Worm (Caenorhabditis elegans): ENCODE measurements around the gene Y55D5A.3.

Y55D5A.3 gene

DNA sequence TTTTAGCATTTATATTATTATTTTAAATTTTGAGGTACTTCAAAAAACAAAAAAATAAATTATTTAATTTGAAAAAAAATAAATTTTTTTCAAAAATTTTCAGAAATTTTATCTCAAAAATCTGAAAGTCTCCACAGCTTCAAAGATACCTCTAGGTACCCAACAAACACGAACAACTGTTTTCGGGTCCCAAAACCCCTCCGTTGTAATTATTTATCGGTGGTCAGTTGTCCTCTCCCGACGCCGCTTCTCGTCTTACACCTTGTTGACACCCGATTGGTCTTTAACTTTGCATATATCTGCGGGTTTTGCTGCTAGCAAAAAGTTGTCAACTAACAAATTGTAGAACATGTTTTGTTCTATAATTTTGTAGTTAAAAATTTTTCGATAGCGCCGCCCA is 587 bp upstream of the Y55D5A.3 start:
- TF ChIP-seq ztf-29 (GFP tag; IDR thresholded peaks at IDR 0.05) = no peak
- no peak for TF ChIP-seq tab-1 (GFP tag; IDR thresholded peaks at IDR 0.05)
- TF ChIP-seq klf-2 (GFP tag; conservative IDR thresholded peaks at IDR 0.05) = no peak
- no peak for TF ChIP-seq med-1 (GFP tag; optimal IDR thresholded peaks at IDR 0.05; ENCODE audit: insufficient read depth)
- TF ChIP-seq T22C8.4 (GFP tag; IDR thresholded peaks at IDR 0.05) = no peak
- TF ChIP-seq cog-1 (tag; optimal IDR thresholded peaks at IDR 0.05) = no peak
- TF ChIP-seq ref-1 (GFP tag; conservative IDR thresholded peaks at IDR 0.05) = no peak
- no peak for TF ChIP-seq ztf-23 (GFP tag; IDR thresholded peaks at IDR 0.05)
- no peak for TF ChIP-seq flt-1 (GFP tag; IDR thresholded peaks at IDR 0.05)

DNA sequence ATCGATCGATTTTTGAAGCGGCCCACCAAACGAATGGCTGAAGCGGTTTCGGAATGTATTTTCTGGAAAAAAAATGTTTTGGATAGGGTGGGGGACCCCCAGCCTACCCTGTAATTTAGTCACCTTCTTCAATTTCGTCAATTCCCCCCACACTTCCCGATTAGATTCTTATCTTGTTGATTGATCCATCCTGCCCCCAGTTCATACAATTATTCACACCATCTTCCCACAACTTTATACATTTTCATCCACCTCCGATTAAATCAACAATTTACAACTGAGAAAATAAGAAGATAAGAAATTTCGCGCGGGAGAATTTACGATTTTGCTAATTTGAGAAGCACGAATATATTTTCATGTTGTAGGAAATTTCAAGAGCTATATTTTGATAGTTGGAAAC is 2.6 kb downstream of the Y55D5A.3 start:
- no peak for TF ChIP-seq med-1 (GFP tag; optimal IDR thresholded peaks at IDR 0.05; ENCODE audit: insufficient read depth)
- TF ChIP-seq T22C8.4 (GFP tag; IDR thresholded peaks at IDR 0.05) = no peak
- TF ChIP-seq flt-1 (GFP tag; IDR thresholded peaks at IDR 0.05) = no peak
- TF ChIP-seq tab-1 (GFP tag; IDR thresholded peaks at IDR 0.05) = no peak
- TF ChIP-seq cog-1 (tag; optimal IDR thresholded peaks at IDR 0.05) = no peak
- TF ChIP-seq ref-1 (GFP tag; conservative IDR thresholded peaks at IDR 0.05) = no peak
- TF ChIP-seq ztf-29 (GFP tag; IDR thresholded peaks at IDR 0.05) = no peak
- TF ChIP-seq ztf-23 (GFP tag; IDR thresholded peaks at IDR 0.05) = no peak
- no peak for TF ChIP-seq klf-2 (GFP tag; conservative IDR thresholded peaks at IDR 0.05)

DNA sequence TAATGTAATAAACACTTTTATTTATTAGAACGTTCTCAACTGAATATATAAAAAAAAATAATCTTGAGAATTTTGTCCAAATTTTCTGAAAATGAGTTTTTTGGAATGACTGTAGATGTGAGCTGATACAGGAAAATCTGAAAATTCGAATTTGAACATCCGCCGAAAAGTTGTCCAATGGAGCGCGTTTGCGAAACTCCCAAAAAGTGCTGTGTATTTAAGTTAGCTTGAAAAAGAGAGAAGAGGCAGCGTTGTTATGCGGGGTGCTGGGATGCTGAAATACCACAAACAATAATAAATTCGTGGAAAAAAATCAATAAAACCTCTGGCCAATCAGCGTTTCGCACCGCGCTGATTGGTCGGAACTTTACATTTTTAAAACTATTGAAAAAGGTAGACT is 5.3 kb downstream of the Y55D5A.3 start:
- TF ChIP-seq ref-1 (GFP tag; conservative IDR thresholded peaks at IDR 0.05) (no peak), flt-1 (GFP tag; IDR thresholded peaks at IDR 0.05) (no peak), ztf-29 (GFP tag; IDR thresholded peaks at IDR 0.05) (no peak), cog-1 (tag; optimal IDR thresholded peaks at IDR 0.05) (no peak), ztf-23 (GFP tag; IDR thresholded peaks at IDR 0.05) (no peak), med-1 (GFP tag; optimal IDR thresholded peaks at IDR 0.05; ENCODE audit: insufficient read depth) (no peak), klf-2 (GFP tag; conservative IDR thresholded peaks at IDR 0.05) (no peak), tab-1 (GFP tag; IDR thresholded peaks at IDR 0.05) (no peak), T22C8.4 (GFP tag; IDR thresholded peaks at IDR 0.05) (peak; percentile 22; the same call in 1 of the 2 replicates)

DNA sequence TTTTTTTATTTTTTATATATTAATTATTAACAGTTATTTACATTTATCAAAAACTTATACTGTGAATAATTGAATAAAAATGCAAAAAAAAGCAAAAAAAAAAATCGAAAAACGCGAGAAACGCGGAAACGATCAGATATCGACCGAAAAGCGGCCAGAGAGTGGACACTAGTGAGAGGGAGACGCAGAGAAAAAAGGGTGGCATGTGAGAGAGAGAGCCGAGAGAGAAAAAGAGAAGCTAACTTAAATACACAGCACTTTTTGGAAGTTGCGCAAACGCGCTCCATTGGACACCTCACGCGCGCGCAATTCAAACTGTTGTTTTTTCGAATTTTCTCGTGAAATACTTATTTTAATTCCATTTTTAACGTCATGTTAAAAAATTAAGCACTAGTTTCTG is 9.1 kb downstream of the Y55D5A.3 start:
- TF ChIP-seq T22C8.4 (GFP tag; IDR thresholded peaks at IDR 0.05) (peak; percentile 59), cog-1 (tag; optimal IDR thresholded peaks at IDR 0.05) (peak; percentile 47), tab-1 (GFP tag; IDR thresholded peaks at IDR 0.05) (no peak), flt-1 (GFP tag; IDR thresholded peaks at IDR 0.05) (peak; percentile 69), ztf-29 (GFP tag; IDR thresholded peaks at IDR 0.05) (peak; percentile 66), klf-2 (GFP tag; conservative IDR thresholded peaks at IDR 0.05) (no peak)

DNA sequence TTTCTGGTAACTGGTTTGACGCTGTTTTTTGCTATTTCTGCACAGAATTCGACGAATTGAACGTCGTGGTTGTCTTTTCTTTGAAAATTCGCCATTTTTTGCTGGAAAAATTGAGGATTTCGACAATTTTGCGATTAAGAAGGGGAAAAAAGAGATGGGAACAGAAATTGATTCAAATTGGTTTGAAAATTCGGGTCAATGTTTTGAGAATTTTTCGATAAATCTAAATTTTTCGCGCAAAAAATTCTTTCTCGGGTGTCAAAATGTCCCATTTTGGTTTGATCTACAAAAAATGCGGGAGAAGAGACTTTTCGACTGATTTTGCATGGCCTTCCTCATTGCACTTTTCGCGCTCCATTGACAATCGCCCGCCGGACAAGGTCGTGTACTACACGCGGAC is 10.1 kb downstream of the Y55D5A.3 start, which contains the start of gene H05C05.2:
Gene H05C05.2 (minus strand): TSS at position 101 of the 400 bp plus-strand sequence.
- TF ChIP-seq flt-1 (GFP tag; IDR thresholded peaks at IDR 0.05) = no peak
- no peak for TF ChIP-seq ztf-29 (GFP tag; IDR thresholded peaks at IDR 0.05)
- TF ChIP-seq med-1 (GFP tag; optimal IDR thresholded peaks at IDR 0.05; ENCODE audit: insufficient read depth) = no peak
- TF ChIP-seq ztf-23 (GFP tag; IDR thresholded peaks at IDR 0.05) = no peak
- no peak for TF ChIP-seq klf-2 (GFP tag; conservative IDR thresholded peaks at IDR 0.05)

DNA sequence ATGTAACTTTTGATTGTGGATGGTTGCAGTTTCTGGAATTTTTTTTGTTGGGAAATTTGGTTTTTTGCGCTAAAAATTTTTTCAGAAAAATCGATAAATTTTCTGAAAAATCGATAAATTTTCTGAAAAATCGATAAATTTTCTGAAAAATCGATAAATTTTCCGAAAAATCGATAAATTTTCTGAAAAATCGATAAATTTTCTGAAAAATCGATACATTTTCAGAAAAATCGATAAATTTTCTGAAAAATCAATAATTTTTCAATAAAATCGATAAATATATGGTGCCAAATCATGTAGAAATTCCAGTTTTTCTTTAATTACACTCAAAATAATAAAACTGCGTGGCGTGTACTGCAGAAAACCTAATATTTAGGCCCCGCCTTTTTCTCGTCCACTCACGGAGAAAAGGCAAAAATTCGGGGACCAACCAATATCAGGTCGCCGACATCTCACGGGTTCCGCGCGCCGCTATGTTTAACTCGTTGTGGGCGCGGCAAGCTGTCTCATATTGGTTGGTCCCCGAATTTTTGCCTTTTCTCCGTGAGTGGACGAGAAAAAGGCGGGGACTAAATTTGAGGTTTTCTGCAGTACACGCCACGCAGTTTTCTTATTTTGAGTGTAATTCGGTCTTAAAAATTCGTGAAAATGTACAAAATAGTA is 12.6 kb downstream of the Y55D5A.3 start:
- peak; percentile 91 for TF ChIP-seq T22C8.4 (GFP tag; IDR thresholded peaks at IDR 0.05)

DNA sequence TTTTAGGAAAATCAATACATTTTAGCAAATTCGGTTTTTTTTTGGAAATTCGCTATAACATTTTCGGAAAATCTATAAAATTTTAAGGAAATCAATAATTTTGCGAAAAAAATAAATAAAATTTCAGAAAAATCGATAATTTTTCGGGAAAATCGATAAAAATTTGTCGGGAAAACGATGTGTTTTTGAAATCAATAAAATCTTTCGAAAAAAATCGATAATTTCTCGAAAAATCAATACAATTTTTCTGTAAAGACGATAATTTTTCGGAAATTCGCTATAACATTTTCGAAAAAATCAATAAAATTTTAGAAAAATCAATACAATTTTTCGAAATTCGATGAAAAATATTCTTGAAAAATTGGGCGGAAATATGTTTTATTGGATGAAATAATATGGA is 13.7 kb downstream of the Y55D5A.3 start:
- TF ChIP-seq flt-1 (GFP tag; IDR thresholded peaks at IDR 0.05) (no peak), cog-1 (tag; optimal IDR thresholded peaks at IDR 0.05) (no peak), ztf-23 (GFP tag; IDR thresholded peaks at IDR 0.05) (no peak), ref-1 (GFP tag; conservative IDR thresholded peaks at IDR 0.05) (no peak), tab-1 (GFP tag; IDR thresholded peaks at IDR 0.05) (no peak), ztf-29 (GFP tag; IDR thresholded peaks at IDR 0.05) (no peak), T22C8.4 (GFP tag; IDR thresholded peaks at IDR 0.05) (peak; percentile 72), klf-2 (GFP tag; conservative IDR thresholded peaks at IDR 0.05) (no peak), med-1 (GFP tag; optimal IDR thresholded peaks at IDR 0.05; ENCODE audit: insufficient read depth) (no peak)

DNA sequence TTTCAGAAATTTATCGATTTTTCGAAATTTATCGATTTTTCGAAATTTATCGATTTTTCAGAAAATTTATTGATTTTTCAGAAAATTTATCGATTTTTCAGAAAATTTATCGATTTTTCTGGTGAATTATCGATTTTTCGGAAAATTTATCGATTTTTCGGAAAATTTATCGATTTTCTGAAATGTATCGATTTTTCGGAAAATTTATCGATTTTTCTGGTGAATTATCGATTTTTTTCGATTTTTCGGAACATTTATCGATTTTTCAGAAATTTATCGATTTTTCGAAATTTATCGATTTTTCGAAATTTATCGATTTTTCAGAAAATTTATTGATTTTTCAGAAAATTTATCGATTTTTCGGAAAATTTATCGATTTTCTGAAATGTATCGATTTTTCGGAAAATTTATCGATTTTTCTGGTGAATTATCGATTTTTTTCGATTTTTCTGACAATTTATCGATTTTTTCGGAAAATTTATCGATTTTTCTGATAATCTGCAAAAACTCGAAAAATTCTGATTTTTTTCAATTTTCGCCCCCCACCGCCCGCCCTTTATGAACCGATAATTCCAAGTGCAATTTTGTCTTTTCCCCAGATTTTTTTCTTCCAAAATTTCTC is 14.7 kb downstream of the Y55D5A.3 start:
- TF ChIP-seq T22C8.4 (GFP tag; IDR thresholded peaks at IDR 0.05) = peak; percentile 98

DNA sequence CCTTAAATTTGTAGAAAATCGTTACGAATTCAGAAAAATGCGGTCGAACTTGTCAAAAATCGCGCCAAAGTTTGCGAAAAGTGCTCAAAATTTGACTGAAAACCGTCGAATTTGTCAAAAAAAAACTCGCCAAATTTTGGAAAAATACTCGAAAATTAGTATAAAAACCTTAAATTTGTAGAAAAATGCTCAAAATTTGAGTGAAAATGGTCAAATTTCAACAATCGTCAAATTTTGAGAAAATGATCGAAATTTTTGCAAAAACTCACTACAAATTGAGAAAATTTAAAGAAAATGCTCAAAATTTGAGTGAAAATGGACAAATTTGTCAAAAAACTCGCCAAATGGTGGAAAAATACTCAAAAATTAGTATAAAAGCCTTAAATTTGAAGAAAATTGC is 23.2 kb downstream of the Y55D5A.3 start:
- TF ChIP-seq ref-1 (GFP tag; conservative IDR thresholded peaks at IDR 0.05) (no peak), tab-1 (GFP tag; IDR thresholded peaks at IDR 0.05) (no peak), med-1 (GFP tag; optimal IDR thresholded peaks at IDR 0.05; ENCODE audit: insufficient read depth) (no peak), klf-2 (GFP tag; conservative IDR thresholded peaks at IDR 0.05) (no peak), T22C8.4 (GFP tag; IDR thresholded peaks at IDR 0.05) (no peak), ztf-23 (GFP tag; IDR thresholded peaks at IDR 0.05) (no peak)

DNA sequence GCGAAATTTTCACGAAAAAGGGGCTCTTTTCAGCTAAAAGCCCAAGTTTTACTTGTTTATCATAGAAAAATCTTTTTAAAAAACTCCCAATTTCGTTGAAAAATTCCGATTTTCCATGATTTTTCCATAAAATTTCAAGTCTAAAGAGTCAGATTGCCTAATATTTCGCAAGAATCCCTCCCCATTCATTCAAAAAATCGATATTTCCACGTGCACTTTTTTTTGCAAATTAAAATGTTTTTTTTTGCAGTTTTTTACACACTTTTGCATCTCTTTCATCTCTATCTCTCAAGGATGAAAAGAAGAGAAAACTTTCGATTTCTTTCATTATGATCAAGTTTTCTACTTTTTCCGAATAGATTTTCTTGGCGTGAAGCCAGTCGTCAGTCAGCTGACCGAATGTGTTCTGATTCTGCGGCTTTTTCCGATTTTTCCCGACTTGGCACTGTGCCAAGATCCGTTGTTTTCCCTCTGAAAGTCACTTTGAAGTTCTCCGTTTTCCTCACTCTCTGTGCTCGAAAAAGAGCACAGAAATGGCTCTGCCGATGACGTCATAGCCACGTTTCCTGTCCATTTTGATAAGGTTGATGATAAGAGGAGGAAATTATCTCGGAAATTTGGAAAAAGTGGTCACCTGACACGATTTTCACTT is 27.2 kb downstream of the Y55D5A.3 start:
- no peak for TF ChIP-seq ztf-29 (GFP tag; IDR thresholded peaks at IDR 0.05)
- no peak for TF ChIP-seq ztf-23 (GFP tag; IDR thresholded peaks at IDR 0.05)
- TF ChIP-seq klf-2 (GFP tag; conservative IDR thresholded peaks at IDR 0.05) = no peak
- no peak for TF ChIP-seq tab-1 (GFP tag; IDR thresholded peaks at IDR 0.05)
- TF ChIP-seq T22C8.4 (GFP tag; IDR thresholded peaks at IDR 0.05) = no peak
- no peak for TF ChIP-seq cog-1 (tag; optimal IDR thresholded peaks at IDR 0.05)
- TF ChIP-seq med-1 (GFP tag; optimal IDR thresholded peaks at IDR 0.05; ENCODE audit: insufficient read depth) = no peak
- no peak for TF ChIP-seq ref-1 (GFP tag; conservative IDR thresholded peaks at IDR 0.05)
- TF ChIP-seq flt-1 (GFP tag; IDR thresholded peaks at IDR 0.05) = no peak

Measured in whole organism, midembryonic.